Worm (Caenorhabditis elegans): ENCODE data around the gene C49F5.7.

C49F5.7 gene

DNA sequence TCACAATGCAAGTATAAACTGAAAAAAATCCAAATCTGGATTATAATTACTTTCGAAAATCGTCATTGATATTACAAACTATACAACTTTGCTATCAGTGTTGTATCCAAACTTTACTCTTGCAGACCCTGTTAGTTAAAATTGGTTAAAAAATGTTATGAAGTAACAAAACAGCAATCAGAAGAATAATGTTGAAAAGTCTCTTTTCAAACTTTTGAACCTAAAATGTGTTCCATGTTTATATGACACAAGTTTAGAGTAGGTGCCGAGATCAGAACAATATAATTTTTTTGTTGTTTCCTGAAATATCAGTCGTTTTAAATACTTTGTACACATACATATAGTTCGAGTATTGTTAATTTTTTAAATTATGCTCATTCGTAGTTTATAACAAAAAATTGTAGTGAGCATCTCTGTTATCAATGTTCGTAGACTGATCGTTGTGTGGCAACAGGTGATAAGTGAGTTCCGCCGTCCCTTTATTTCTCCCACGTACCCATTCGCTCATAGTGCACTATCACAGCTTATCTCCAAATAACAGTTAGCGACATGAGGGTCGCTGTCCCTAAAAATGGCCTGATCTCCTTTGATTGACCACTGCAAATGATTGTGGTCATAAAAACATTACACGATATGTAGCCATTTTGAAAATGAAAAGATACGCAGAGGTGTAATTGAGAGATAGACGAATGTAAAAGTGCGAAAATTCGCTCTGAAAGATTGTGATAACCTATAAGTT, 32.4 kb upstream of the C49F5.7 start (continued):
- 0 out of 2 replicates have a peak, but pooled peaks have one; percentile 39 for TF ChIP-seq lin-1 (GFP tag; IDR thresholded peaks at IDR 0.05)
- TF ChIP-seq lin-39 (tag; optimal IDR thresholded peaks at IDR 0.05): no peak
- no peak for TF ChIP-seq dmd-9 (GFP tag; IDR thresholded peaks at IDR 0.05)
- TF ChIP-seq Y75B8A.6 (GFP tag; IDR thresholded peaks at IDR 0.05): no peak
- TF ChIP-seq fos-1 (tag; optimal IDR thresholded peaks at IDR 0.05): no peak
- no peak for TF ChIP-seq nhr-11 (tag; optimal IDR thresholded peaks at IDR 0.05)
- no peak for TF ChIP-seq hmg-1.1 (GFP tag; IDR thresholded peaks at IDR 0.05)
- TF ChIP-seq T20F7.1 (GFP tag; optimal IDR thresholded peaks at IDR 0.05): no peak
- TF ChIP-seq nhr-77 (tag; optimal IDR thresholded peaks at IDR 0.05): no peak
- no peak for TF ChIP-seq madf-5 (GFP tag; IDR thresholded peaks at IDR 0.05)
- TF ChIP-seq cey-2 (tag; optimal IDR thresholded peaks at IDR 0.05; ENCODE audit: borderline replicate concordance, insufficient read depth): no peak
- peak; percentile 71; the same call in 1 of the 2 replicates for TF ChIP-seq tra-1 (GFP tag; IDR thresholded peaks at IDR 0.05)
- no peak for TF ChIP-seq D1046.2 (GFP tag; IDR thresholded peaks at IDR 0.05)
- TF ChIP-seq nhr-111 (GFP tag; optimal IDR thresholded peaks at IDR 0.05): no peak
- TF ChIP-seq gei-8 (GFP tag; optimal IDR thresholded peaks at IDR 0.05): no peak
- no peak for TF ChIP-seq F26F4.8 (GFP tag; conservative IDR thresholded peaks at IDR 0.05)
- TF ChIP-seq ceh-32 (tag; optimal IDR thresholded peaks at IDR 0.05; ENCODE audit: poor library complexity): no peak
- TF ChIP-seq arid-1 (GFP tag; conservative IDR thresholded peaks at IDR 0.05): no peak
- TF ChIP-seq lim-7 (GFP tag; IDR thresholded peaks at IDR 0.05): no peak
- TF ChIP-seq sdz-12 (GFP tag; optimal IDR thresholded peaks at IDR 0.05): no peak
- no peak for TF ChIP-seq daf-19 (GFP tag; conservative IDR thresholded peaks at IDR 0.05)
- no peak for TF ChIP-seq mxl-2 (GFP tag; conservative IDR thresholded peaks at IDR 0.05)
- TF ChIP-seq ZK546.5 (tag; optimal IDR thresholded peaks at IDR 0.05): no peak
- no peak for TF ChIP-seq tag-97 (GFP tag; IDR thresholded peaks at IDR 0.05)
- 0 out of 2 replicates have a peak, but pooled peaks have one; percentile 4 for TF ChIP-seq madf-9 (GFP tag; conservative IDR thresholded peaks at IDR 0.05)
- TF ChIP-seq hif-1 (tag; optimal IDR thresholded peaks at IDR 0.05): peak in 1 of 2 experiments; percentile 40
- TF ChIP-seq daf-8 (GFP tag; IDR thresholded peaks at IDR 0.05): no peak
- TF ChIP-seq daf-16 (GFP tag; optimal IDR thresholded peaks at IDR 0.05): no peak
- peak; percentile 74 for TF ChIP-seq daf-16 (tag; optimal IDR thresholded peaks at IDR 0.05)
- TF ChIP-seq fkh-10 (GFP tag; optimal IDR thresholded peaks at IDR 0.05): no peak
- peak; percentile 33 for TF ChIP-seq pqm-1 (tag; optimal IDR thresholded peaks at IDR 0.05)
- no peak for TF ChIP-seq dmd-8 (GFP tag; IDR thresholded peaks at IDR 0.05)
- no peak for TF ChIP-seq ces-1 (GFP tag; optimal IDR thresholded peaks at IDR 0.05)
- no peak for TF ChIP-seq jun-1 (tag; optimal IDR thresholded peaks at IDR 0.05)
- peak in 1 of 2 experiments; percentile 35 for TF ChIP-seq mdl-1 (tag; optimal IDR thresholded peaks at IDR 0.05)
- TF ChIP-seq ztf-7 (tag; optimal IDR thresholded peaks at IDR 0.05): no peak
- TF ChIP-seq Y48G9A.11 (GFP tag; IDR thresholded peaks at IDR 0.05): no peak
- TF ChIP-seq F49E8.2 (tag; optimal IDR thresholded peaks at IDR 0.05; ENCODE audit: borderline replicate concordance): no peak
- no peak for TF ChIP-seq rbr-2 (tag; optimal IDR thresholded peaks at IDR 0.05)
- TF ChIP-seq daf-12 (tag; optimal IDR thresholded peaks at IDR 0.05): no peak
- peak; percentile 77 for TF ChIP-seq dve-1 (tag; optimal IDR thresholded peaks at IDR 0.05; ENCODE audit: insufficient read depth)
- TF ChIP-seq pha-4 (GFP tag; IDR thresholded peaks at IDR 0.05): 0 out of 2 replicates have a peak, but pooled peaks have one; percentile 9
- TF ChIP-seq pha-4 (tag; optimal IDR thresholded peaks at IDR 0.05): no peak
- no peak for TF ChIP-seq zip-11 (GFP tag; IDR thresholded peaks at IDR 0.05)
- no peak for TF ChIP-seq lin-29 (GFP tag; IDR thresholded peaks at IDR 0.05)
- TF ChIP-seq nhr-6 (tag; optimal IDR thresholded peaks at IDR 0.05): no peak
- TF ChIP-seq egl-43 (GFP tag; IDR thresholded peaks at IDR 0.05): no peak
- TF ChIP-seq aha-1 (tag): peak; percentile 93
- no peak for TF ChIP-seq unc-62 (GFP tag; optimal IDR thresholded peaks at IDR 0.05 in 1 of 2)
- no peak for TF ChIP-seq unc-62 (tag; optimal IDR thresholded peaks at IDR 0.05)
- no peak for TF ChIP-seq F37D6.2 (tag; optimal IDR thresholded peaks at IDR 0.05)
